Worm (Caenorhabditis elegans): Measurements from ENCODE around the gene tost-1.

- TF ChIP-seq him-1 (tag; optimal IDR thresholded peaks at IDR 0.05), result no peak
- no peak for TF ChIP-seq W03F9.2 (tag; optimal IDR thresholded peaks at IDR 0.05)
These were observed 2.4 kb downstream of the tost-1 start for ce11 chrIII:4875663-4876062.

Measured in whole organism, L4/young adult.